Worm (Caenorhabditis elegans): ENCODE measurements around the gene C40H1.8.

DNA sequence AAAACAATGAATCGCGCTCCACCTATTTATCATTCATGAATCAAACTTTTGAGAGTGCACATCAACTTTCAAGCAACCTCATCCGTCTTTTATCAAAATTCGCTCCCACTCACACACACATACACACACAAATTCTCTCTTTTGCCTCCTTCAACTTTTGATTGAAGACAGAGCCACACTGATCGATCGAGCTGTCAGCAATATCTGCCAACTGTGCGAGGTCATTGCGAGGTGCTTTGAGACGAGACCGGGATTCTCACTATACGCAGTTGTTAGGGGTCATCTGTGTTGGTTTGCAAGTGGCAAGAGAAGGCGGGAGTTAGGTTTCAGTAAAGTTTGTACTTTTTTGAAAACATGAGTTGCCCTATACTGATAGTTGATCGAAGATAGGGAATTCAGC is 31.6 kb downstream of the C40H1.8 start:
- TF ChIP-seq B0310.2 (tag; optimal IDR thresholded peaks at IDR 0.05) (no peak), tbx-11 (GFP tag; IDR thresholded peaks at IDR 0.05) (no peak), ama-1 (optimal IDR thresholded peaks at IDR 0.05) (no peak), ceh-36 (tag; optimal IDR thresholded peaks at IDR 0.05) (no peak), F13C5.2 (tag; optimal IDR thresholded peaks at IDR 0.05) (no peak), hmg-4 (GFP tag; optimal IDR thresholded peaks at IDR 0.05) (no peak), tbx-37 (GFP tag; conservative IDR thresholded peaks at IDR 0.05) (no peak), tra-4 (tag; optimal IDR thresholded peaks at IDR 0.05) (no peak), sea-1 (GFP tag; conservative IDR thresholded peaks at IDR 0.05) (no peak), hnd-1 (tag; optimal IDR thresholded peaks at IDR 0.05) (no peak), aly-1 (tag; optimal IDR thresholded peaks at IDR 0.05) (no peak), ceh-13 (GFP tag; optimal IDR thresholded peaks at IDR 0.05) (no peak)

Measured in whole organism, early embryonic.